Worm (Caenorhabditis elegans) whole organism, young adult: ENCODE data around the gene clec-172.

ENCODE experiments used
- F23B12.7 ChIP-seq: sonication (generic microtip); optimal IDR thresholded peaks from 2 replicates; lab custom pipeline; 2017; ENCODE audit warnings: missing genetic modification characterization, mild to moderate bottlenecking, missing compliant biosample characterization, antibody characterized with exemption, moderate library complexity; ENCODE audit not compliant: insufficient read depth
- F37B4.10 ChIP-seq: fragments of 200-800 bp; sonication (Bioruptor generic); IDR thresholded peaks from 2 replicates; pipeline ENCODE4 v1.3.6; 2022; ENCODE audit warnings: missing genetic modification characterization, missing compliant biosample characterization
- ZK185.1 ChIP-seq: sonication (generic microtip); optimal IDR thresholded peaks from 2 replicates; lab custom pipeline; 2016; ENCODE audit warnings: mild to moderate bottlenecking, missing genetic modification characterization, missing compliant biosample characterization; ENCODE audit not compliant: poor library complexity, severe bottlenecking
- efl-1 ChIP-seq: fragments of 150-350 bp; optimal IDR thresholded peaks from 2 replicates; lab custom pipeline; 2014; ENCODE audit warnings: missing biosample characterization, missing genetic modification reagents, missing genetic modification characterization
- hmg-1.2 ChIP-seq: fragments of 200-800 bp; sonication (Bioruptor generic); IDR thresholded peaks from 2 replicates; pipeline ENCODE4 v1.3.6; 2022; ENCODE audit warnings: missing genetic modification reagents, missing genetic modification characterization, missing compliant biosample characterization
- lir-1 ChIP-seq: fragments of 200-800 bp; sonication (Bioruptor generic); conservative IDR thresholded peaks from 2 replicates; pipeline ENCODE4 v1.3.6; 2022; ENCODE audit warnings: missing genetic modification reagents, missing genetic modification characterization, missing compliant biosample characterization
- madf-8 ChIP-seq: fragments of 200-800 bp; sonication (Bioruptor generic); conservative IDR thresholded peaks from 2 replicates; pipeline ENCODE4 v1.3.6; 2022; ENCODE audit warnings: missing genetic modification reagents, missing genetic modification characterization, missing compliant biosample characterization
- nfya-1 ChIP-seq: sonication (generic microtip); optimal IDR thresholded peaks from 2 replicates; lab custom pipeline; 2017; ENCODE audit warnings: antibody characterized with exemption, missing compliant biosample characterization, missing genetic modification characterization, borderline replicate concordance; ENCODE audit not compliant: insufficient read depth
- nhr-90 ChIP-seq: sonication (generic microtip); optimal IDR thresholded peaks from 2 replicates; lab custom pipeline; 2016; ENCODE audit warnings: missing genotype, mild to moderate bottlenecking, missing genetic modification characterization, missing compliant biosample characterization
- unc-62 ChIP-seq: fragments of 150-350 bp; optimal IDR thresholded peaks from 2 replicates; lab custom pipeline; 2014; ENCODE audit warnings: missing biosample characterization, missing genetic modification reagents, missing genetic modification characterization
- ztf-22 ChIP-seq: fragments of 200-800 bp; sonication (Bioruptor generic); optimal IDR thresholded peaks from 2 replicates; lab custom pipeline; 2018; ENCODE audit warnings: mild to moderate bottlenecking, missing genetic modification characterization, moderate library complexity, missing compliant biosample characterization

DNA sequence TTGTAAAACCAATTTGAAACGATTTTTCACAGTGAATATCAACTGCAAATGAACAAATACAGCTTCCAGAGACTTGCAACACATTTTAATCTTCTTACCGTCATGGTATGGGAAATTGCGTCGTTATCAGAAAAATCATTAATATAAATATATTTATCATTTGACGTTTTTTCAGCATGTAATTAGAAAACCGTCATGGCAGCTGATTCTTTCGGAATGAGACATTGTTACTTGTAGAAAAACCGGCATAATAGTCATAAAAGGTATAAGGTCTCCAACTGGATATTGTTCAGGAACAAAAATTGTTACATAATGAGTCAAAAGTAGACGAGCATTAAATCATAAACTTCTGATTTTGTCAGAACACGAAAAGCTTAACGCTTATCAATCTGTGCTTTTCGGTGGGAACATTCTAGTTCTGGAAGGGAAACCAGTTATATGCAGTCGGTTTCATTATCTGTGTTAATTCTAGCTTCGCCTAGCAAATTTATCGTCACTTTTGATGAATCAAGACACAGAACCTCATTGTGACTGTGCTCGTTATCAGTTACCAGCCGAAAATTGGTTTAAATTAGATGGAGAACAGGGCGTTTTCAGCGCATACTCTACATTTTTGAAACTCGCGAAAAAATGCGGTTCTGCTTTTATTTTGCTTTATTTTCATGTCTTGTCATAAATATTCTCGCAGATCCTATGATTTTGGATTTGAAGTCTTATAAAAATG, 36.9 kb upstream of the clec-172 start, which contains the start of gene C34H4.2:
- TF ChIP-seq ztf-22 (GFP tag; lab: Kevin White, UChicago) (no peak), madf-8 (GFP tag; lab: Robert Waterston, UW) (no peak), F23B12.7 (tag; lab: Kevin White, UChicago) (no peak), ZK185.1 (tag; lab: Kevin White, UChicago) (no peak), nfya-1 (no peak), hmg-1.2 (GFP tag; lab: Robert Waterston, UW) (no peak), unc-62 (GFP tag; lab: Kevin White, UChicago) (no peak), nhr-90 (tag; lab: Kevin White, UChicago) (no peak), efl-1 (GFP tag; lab: Kevin White, UChicago) (no peak), lir-1 (no peak), F37B4.10 (GFP tag; lab: Robert Waterston, UW) (no peak)
